Fruit fly (Drosophila melanogaster) Kc167 (cell line): ENCODE measurements around the gene CG3062.

Experiments used
- Myc ChIP-seq: fragments of >200 bp; optimal IDR thresholded peaks from 2 replicates; lab custom pipeline; 2017; ENCODE audit warnings: missing external identifiers
- ttk ChIP-seq: sonication (Bioruptor generic); optimal IDR thresholded peaks from 2 replicates; lab custom pipeline; 2017; ENCODE audit warnings: missing external identifiers

DNA sequence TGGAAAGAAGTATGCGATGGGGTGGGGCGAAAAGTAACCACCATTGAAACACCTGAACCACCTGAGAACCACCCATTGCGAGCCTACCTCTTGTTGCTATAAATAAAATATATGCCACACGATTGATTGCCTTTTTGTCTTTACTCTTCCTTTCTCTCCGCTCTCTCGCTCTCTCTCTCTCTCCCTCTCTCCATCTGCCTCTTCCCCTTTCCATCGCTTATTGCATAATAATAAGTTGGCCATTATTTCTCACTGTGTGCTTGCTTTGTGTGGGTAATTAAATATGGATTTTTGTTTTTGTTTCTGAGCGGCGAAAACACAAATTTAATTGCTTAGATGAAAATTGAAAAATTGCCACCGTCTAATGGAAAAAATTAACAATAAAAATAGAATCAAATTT is 49.4 kb upstream of the CG3062 start:
- TF ChIP-seq ttk (lab: Kevin White, UChicago): no peak
- no peak for TF ChIP-seq Myc (lab: Kevin White, UChicago)
